Worm (Caenorhabditis elegans): ENCODE data around the gene cdh-9.

- TF ChIP-seq flt-1 (GFP tag; IDR thresholded peaks at IDR 0.05) = peak; percentile 91
- TF ChIP-seq tab-1 (GFP tag; IDR thresholded peaks at IDR 0.05) = peak; percentile 85
- TF ChIP-seq ref-1 (GFP tag; conservative IDR thresholded peaks at IDR 0.05) = peak; percentile 74
- peak; percentile 88 for TF ChIP-seq ztf-23 (GFP tag; IDR thresholded peaks at IDR 0.05)
- TF ChIP-seq T22C8.4 (GFP tag; IDR thresholded peaks at IDR 0.05) = peak; percentile 70
- TF ChIP-seq cog-1 (tag; optimal IDR thresholded peaks at IDR 0.05) = peak; percentile 80
- TF ChIP-seq ztf-29 (GFP tag; IDR thresholded peaks at IDR 0.05) = peak; percentile 76
Measured at ce11 chrX:16590803-16591202, 4.2 kb upstream of the cdh-9 start.
